Worm (Caenorhabditis elegans) whole organism, L4 larva: ENCODE results near the gene F13H8.2.
A peak's percentile ranks its signal among the peaks of the same experiment; 100 is the strongest.

Experiments
- F10B5.3 ChIP-seq: sonication (generic microtip); optimal IDR thresholded peaks from 2 replicates; lab custom pipeline; 2016; ENCODE audit warnings: mild to moderate bottlenecking, missing genetic modification characterization, missing compliant biosample characterization
- F26F4.8 ChIP-seq: fragments of 200-800 bp; sonication (Bioruptor generic); conservative IDR thresholded peaks from 2 replicates; pipeline ENCODE4 v1.3.6; 2022; ENCODE audit warnings: missing genetic modification characterization, missing compliant biosample characterization
- F49E8.2 ChIP-seq: sonication (generic microtip); optimal IDR thresholded peaks from 2 replicates; lab custom pipeline; 2016; ENCODE audit warnings: missing compliant biosample characterization, mild to moderate bottlenecking, missing genetic modification characterization, borderline replicate concordance
- Y48G9A.11 ChIP-seq: fragments of 200-800 bp; sonication (Bioruptor generic); IDR thresholded peaks from 2 replicates; pipeline ENCODE4 v1.3.6; 2022; ENCODE audit warnings: missing genetic modification reagents, missing genetic modification characterization, missing compliant biosample characterization
- Y5F2A.4 ChIP-seq: fragments of 200-800 bp; sonication (Bioruptor generic); optimal IDR thresholded peaks from 2 replicates; lab custom pipeline; 2018; ENCODE audit warnings: mild to moderate bottlenecking, missing genetic modification characterization, missing compliant biosample characterization
- aha-1 ChIP-seq: fragments of 150-350 bp; peaks from one replicate; lab custom pipeline; 2014; ENCODE audit warnings: missing biosample characterization, missing genetic modification characterization
- aly-2 ChIP-seq: sonication (generic microtip); optimal IDR thresholded peaks from 2 replicates; lab custom pipeline; 2018; ENCODE audit warnings: missing biosample characterization, missing genetic modification characterization
- ceh-20 ChIP-seq: fragments of 200-800 bp; sonication (Bioruptor generic); IDR thresholded peaks from 2 replicates; pipeline ENCODE4 v1.3.6; 2022; ENCODE audit warnings: missing genetic modification reagents, missing genetic modification characterization, missing compliant biosample characterization
- ceh-82 ChIP-seq: sonication (generic microtip); optimal IDR thresholded peaks from 2 replicates; lab custom pipeline; 2017; ENCODE audit warnings: missing biosample characterization, missing genetic modification characterization
- cey-2 ChIP-seq: sonication (generic microtip); optimal IDR thresholded peaks from 3 replicates; lab custom pipeline; 2017; ENCODE audit warnings: missing genetic modification characterization, mild to moderate bottlenecking, missing compliant biosample characterization, antibody characterized with exemption, borderline replicate concordance; ENCODE audit not compliant: insufficient read depth
- dmd-6 ChIP-seq: fragments of 200-800 bp; sonication (Bioruptor generic); IDR thresholded peaks from 2 replicates; pipeline ENCODE4 v1.3.6; 2022; ENCODE audit warnings: missing genetic modification reagents, missing genetic modification characterization, missing compliant biosample characterization
- dpl-1 ChIP-seq: fragments of 150-350 bp; optimal IDR thresholded peaks from 2 replicates; lab custom pipeline; 2014; ENCODE audit warnings: missing biosample characterization, missing genetic modification reagents, missing genetic modification characterization
- dve-1 ChIP-seq: sonication (generic microtip); optimal IDR thresholded peaks from 2 replicates; lab custom pipeline; 2017; ENCODE audit warnings: antibody characterized with exemption, mild to moderate bottlenecking, missing genetic modification characterization, missing compliant biosample characterization; ENCODE audit not compliant: insufficient read depth
- egl-43 ChIP-seq: fragments of 200-800 bp; sonication (Bioruptor generic); IDR thresholded peaks from 2 replicates; pipeline ENCODE4 v1.3.6; 2022; ENCODE audit warnings: missing genetic modification reagents, missing genetic modification characterization, missing compliant biosample characterization
- fkh-10 ChIP-seq: fragments of 150-350 bp; optimal IDR thresholded peaks from 2 replicates; lab custom pipeline; 2014; ENCODE audit warnings: missing biosample characterization, missing genetic modification reagents, missing genetic modification characterization
- gei-8 ChIP-seq: fragments of 200-800 bp; sonication (Bioruptor generic); optimal IDR thresholded peaks from 2 replicates; lab custom pipeline; 2018; ENCODE audit warnings: mild to moderate bottlenecking, missing genetic modification characterization, missing compliant biosample characterization
- hlh-30 ChIP-seq: sonication (generic microtip); optimal IDR thresholded peaks from 2 replicates; lab custom pipeline; 2017; ENCODE audit warnings: antibody characterized with exemption, mild to moderate bottlenecking, missing genetic modification characterization, missing compliant biosample characterization; ENCODE audit not compliant: insufficient read depth
- hmg-1.1 ChIP-seq: fragments of 200-800 bp; sonication (Bioruptor generic); IDR thresholded peaks from 2 replicates; pipeline ENCODE4 v1.3.6; 2022; ENCODE audit warnings: missing genetic modification reagents, missing genetic modification characterization, missing compliant biosample characterization
- lim-7 ChIP-seq: fragments of 200-800 bp; sonication (Bioruptor generic); IDR thresholded peaks from 2 replicates; pipeline ENCODE4 v1.3.6; 2022; ENCODE audit warnings: missing genetic modification characterization, missing compliant biosample characterization
- lin-13 ChIP-seq: fragments of 150-350 bp; optimal IDR thresholded peaks from 2 replicates; lab custom pipeline; 2014; ENCODE audit warnings: missing biosample characterization, missing genetic modification reagents, missing genetic modification characterization
- lin-38 ChIP-seq: fragments of 200-800 bp; sonication (Bioruptor generic); IDR thresholded peaks from 2 replicates; pipeline ENCODE4 v1.3.6; 2022; ENCODE audit warnings: missing genetic modification reagents, missing genetic modification characterization, missing compliant biosample characterization
- lsy-2 ChIP-seq, 2 experiments: fragments of 150-350 bp in 1 of 2; sonication (generic microtip) in 1 of 2; optimal IDR thresholded peaks; 2 replicates each; lab custom pipeline; 2014 to 2017; ENCODE audit warnings: missing biosample characterization in 2 of 2, missing genetic modification characterization in 2 of 2
- madf-5 ChIP-seq, 2 experiments: fragments of 200-800 bp; sonication (Bioruptor generic); IDR thresholded peaks; 2 replicates each; pipeline ENCODE4 v1.3.6; 2022; ENCODE audit warnings: missing compliant biosample characterization in 2 of 2, missing genetic modification characterization in 2 of 2
- mes-2 ChIP-seq: sonication (generic microtip); optimal IDR thresholded peaks from 2 replicates; lab custom pipeline; 2016; ENCODE audit warnings: missing genotype, mild to moderate bottlenecking, missing genetic modification characterization, missing compliant biosample characterization; ENCODE audit not compliant: poor library complexity, severe bottlenecking
- mxl-2 ChIP-seq: fragments of 200-800 bp; sonication (Bioruptor generic); conservative IDR thresholded peaks from 2 replicates; pipeline ENCODE4 v1.3.6; 2022; ENCODE audit warnings: missing genetic modification reagents, missing genetic modification characterization, missing compliant biosample characterization
- mxl-3 ChIP-seq: fragments of 200-800 bp; sonication (Bioruptor generic); optimal IDR thresholded peaks from 2 replicates; lab custom pipeline; 2018; ENCODE audit warnings: mild to moderate bottlenecking, missing genetic modification characterization, missing compliant biosample characterization
- nhr-237 ChIP-seq: sonication (generic microtip); optimal IDR thresholded peaks from 2 replicates; lab custom pipeline; 2017; ENCODE audit warnings: missing biosample characterization, missing genetic modification characterization
- nhr-42 ChIP-seq: fragments of 200-800 bp; sonication (Bioruptor generic); IDR thresholded peaks from 2 replicates; pipeline ENCODE4 v1.3.6; 2022; ENCODE audit warnings: missing genetic modification characterization, missing compliant biosample characterization
- nhr-6 ChIP-seq: fragments of 150-350 bp; optimal IDR thresholded peaks from 2 replicates; lab custom pipeline; 2014; ENCODE audit warnings: missing biosample characterization, missing genetic modification characterization
- nhr-77 ChIP-seq: fragments of 150-350 bp; optimal IDR thresholded peaks from 2 replicates; lab custom pipeline; 2014; ENCODE audit warnings: missing biosample characterization, missing genetic modification characterization
- pqm-1 ChIP-seq: sonication (generic microtip); optimal IDR thresholded peaks from 2 replicates; lab custom pipeline; 2017; ENCODE audit warnings: missing biosample characterization, missing genetic modification characterization
- rbr-2 ChIP-seq: sonication (generic microtip); optimal IDR thresholded peaks from 2 replicates; lab custom pipeline; 2016; ENCODE audit warnings: missing genotype, missing genetic modification characterization, missing compliant biosample characterization
- spr-1 ChIP-seq: sonication (generic microtip); optimal IDR thresholded peaks from 2 replicates; lab custom pipeline; 2016; ENCODE audit warnings: mild to moderate bottlenecking, missing genetic modification characterization, missing compliant biosample characterization
- unc-130 ChIP-seq: sonication (generic microtip); optimal IDR thresholded peaks from 2 replicates; lab custom pipeline; 2016; ENCODE audit warnings: missing genetic modification reagents, missing genetic modification characterization, missing compliant biosample characterization
- unc-39 ChIP-seq: sonication (generic microtip); optimal IDR thresholded peaks from 2 replicates; lab custom pipeline; 2017; ENCODE audit warnings: missing biosample characterization, missing genetic modification characterization
- unc-62 ChIP-seq, 3 experiments: fragments of 150-350 bp in 1 of 3; sonication (generic microtip); optimal IDR thresholded peaks in 2 of 3; peaks in 1 of 3; 1 replicate in 1 of 3; 2 replicates in 2 of 3; lab custom pipeline; 2014 to 2017; ENCODE audit warnings: missing biosample characterization in 3 of 3, missing genetic modification characterization in 3 of 3, missing genetic modification reagents in 3 of 3, missing genotype in 1 of 3
- vab-7 ChIP-seq: fragments of 200-800 bp; sonication (Bioruptor generic); IDR thresholded peaks from 2 replicates; pipeline ENCODE4 v1.3.6; 2022; ENCODE audit warnings: missing genetic modification reagents, missing genetic modification characterization, missing compliant biosample characterization
- zip-11 ChIP-seq: fragments of 200-800 bp; sonication (Bioruptor generic); IDR thresholded peaks from 2 replicates; pipeline ENCODE4 v1.3.6; 2022; ENCODE audit warnings: missing genetic modification characterization, missing compliant biosample characterization

Gene F13H8.2

ce11 chrII:6309198-6309597 is 39.0 kb downstream of the F13H8.2 start, which contains the start of gene glb-10:
glb-10 (minus strand) TSS chrII:6309298.
- no peak for TF ChIP-seq mxl-2
- no peak for TF ChIP-seq zip-11 (GFP tag; lab: Robert Waterston, UW)
- TF ChIP-seq aha-1 (tag; lab: Kevin White, UChicago), result peak; percentile 80

- TF ChIP-seq F26F4.8 (no peak), unc-62 (GFP tag; optimal IDR thresholded peaks at IDR 0.05 in 1 of 2; lab: Kevin White, UChicago) (peak in 1 of 2 experiments; percentile 44), unc-62 (tag; optimal IDR thresholded peaks at IDR 0.05; lab: Kevin White, UChicago) (no peak)
Measured at ce11 chrII:6311459-6311858, 41.3 kb downstream of the F13H8.2 start.

- TF ChIP-seq nhr-77, result no peak
- TF ChIP-seq F10B5.3 (tag; lab: Kevin White, UChicago), result no peak
- no peak for TF ChIP-seq dmd-6
- TF ChIP-seq aha-1 (tag; lab: Kevin White, UChicago), result peak; percentile 70
- no peak for TF ChIP-seq madf-5 (GFP tag; IDR thresholded peaks at IDR 0.05; lab: Robert Waterston, UW)
Measured at ce11 chrII:6311888-6312287, 41.7 kb downstream of the F13H8.2 start.

- TF ChIP-seq Y48G9A.11 (GFP tag; lab: Robert Waterston, UW), result no peak
- TF ChIP-seq lsy-2 (tag; optimal IDR thresholded peaks at IDR 0.05; lab: Kevin White, UChicago), result peak in 1 of 2 experiments; percentile 65
- TF ChIP-seq hlh-30 (tag; lab: Kevin White, UChicago), result peak; percentile 11
- TF ChIP-seq unc-62 (GFP tag; optimal IDR thresholded peaks at IDR 0.05 in 1 of 2; lab: Kevin White, UChicago), result peak in 1 of 2 experiments; percentile 93
- TF ChIP-seq unc-62 (tag; optimal IDR thresholded peaks at IDR 0.05; lab: Kevin White, UChicago), result no peak
- TF ChIP-seq ceh-82 (tag; lab: Kevin White, UChicago), result no peak
- no peak for TF ChIP-seq lin-13 (GFP tag; lab: Kevin White, UChicago)
- no peak for TF ChIP-seq pqm-1 (tag; lab: Kevin White, UChicago)
- 0 out of 2 replicates have a peak, but pooled peaks have one; percentile 16 for TF ChIP-seq hmg-1.1 (GFP tag; lab: Robert Waterston, UW)
- TF ChIP-seq mxl-3 (GFP tag; lab: Kevin White, UChicago), result no peak
- peak; percentile 88 for TF ChIP-seq aha-1 (tag; lab: Kevin White, UChicago)
- TF ChIP-seq zip-11 (GFP tag; lab: Robert Waterston, UW), result no peak
- no peak for TF ChIP-seq nhr-237
- peak; percentile 23 for TF ChIP-seq nhr-6 (tag; lab: Kevin White, UChicago)
- TF ChIP-seq vab-7 (GFP tag; lab: Robert Waterston, UW), result no peak
- TF ChIP-seq dpl-1 (GFP tag; lab: Kevin White, UChicago), result peak; percentile 88
- peak; percentile 20 for TF ChIP-seq rbr-2 (tag; lab: Kevin White, UChicago)
- TF ChIP-seq egl-43 (GFP tag; lab: Robert Waterston, UW), result no peak
- TF ChIP-seq unc-130 (GFP tag; lab: Kevin White, UChicago), result no peak
- peak; percentile 40 for TF ChIP-seq mes-2 (tag; lab: Kevin White, UChicago)
- peak; percentile 93 for TF ChIP-seq lin-38 (GFP tag; lab: Robert Waterston, UW)
- TF ChIP-seq, all 104 proteins: peak for 10
Measured at ce11 chrII:6320655-6321388, 50.7 kb downstream of the F13H8.2 start, which contains the start of gene efr-3. efr-3 (minus strand) TSS chrII:6321159.

ce11 chrII:6322081-6322480 is 51.9 kb downstream of the F13H8.2 start:
- TF ChIP-seq unc-62 (GFP tag; optimal IDR thresholded peaks at IDR 0.05 in 1 of 2; lab: Kevin White, UChicago), result peak in 1 of 2 experiments; percentile 97
- TF ChIP-seq unc-62 (tag; optimal IDR thresholded peaks at IDR 0.05; lab: Kevin White, UChicago), result no peak
- TF ChIP-seq dpl-1 (GFP tag; lab: Kevin White, UChicago), result no peak

- TF ChIP-seq ceh-82 (tag; lab: Kevin White, UChicago) (no peak), nhr-237 (no peak), F49E8.2 (tag; lab: Kevin White, UChicago) (no peak), aha-1 (tag; lab: Kevin White, UChicago) (no peak), nhr-42 (GFP tag; lab: Robert Waterston, UW) (no peak), lim-7 (GFP tag; lab: Robert Waterston, UW) (no peak), unc-39 (tag; lab: Kevin White, UChicago) (no peak), gei-8 (GFP tag; lab: Kevin White, UChicago) (no peak), ceh-20 (GFP tag; lab: Robert Waterston, UW) (no peak), pqm-1 (tag; lab: Kevin White, UChicago) (no peak), dve-1 (tag; lab: Kevin White, UChicago) (no peak), fkh-10 (GFP tag; lab: Kevin White, UChicago) (no peak), cey-2 (no peak), Y5F2A.4 (GFP tag; lab: Kevin White, UChicago) (no peak), spr-1 (tag; lab: Kevin White, UChicago) (no peak), aly-2 (tag; lab: Kevin White, UChicago) (no peak)
Measured at ce11 chrII:6322979-6323378, 52.8 kb downstream of the F13H8.2 start, which contains the start of gene C32D5.4. C32D5.4 (minus strand) TSS chrII:6323079.
